Fruit fly (Drosophila melanogaster) whole organism: ENCODE data around the gene CG2604.
A peak's percentile ranks its signal among the peaks of the same experiment; 100 is the strongest.

Source experiments
- CG8478 ChIP-seq: fragments of >200 bp; optimal IDR thresholded peaks from 2 replicates; lab custom pipeline; 2018; ENCODE audit warnings: inconsistent platforms
- Dll ChIP-seq: fragments of >200 bp; optimal IDR thresholded peaks from 2 replicates; lab custom pipeline; 2017
- EcR ChIP-seq, 2 experiments: fragments of >200 bp; optimal IDR thresholded peaks; 2 replicates each; lab custom pipeline; 2017; ENCODE audit warnings: missing biosample characterization in 2 of 2, missing genetic modification characterization in 2 of 2, missing genetic modification reagents in 2 of 2
- pan ChIP-seq: fragments of >200 bp; optimal IDR thresholded peaks from 2 replicates; lab custom pipeline; 2017
- psq ChIP-seq: fragments of >200 bp; optimal IDR thresholded peaks from 2 replicates; lab custom pipeline; 2017
- usp ChIP-seq: fragments of >200 bp; optimal IDR thresholded peaks from 2 replicates; lab custom pipeline; 2017; ENCODE audit warnings: missing biosample characterization, missing genetic modification characterization, mixed read lengths

DNA sequence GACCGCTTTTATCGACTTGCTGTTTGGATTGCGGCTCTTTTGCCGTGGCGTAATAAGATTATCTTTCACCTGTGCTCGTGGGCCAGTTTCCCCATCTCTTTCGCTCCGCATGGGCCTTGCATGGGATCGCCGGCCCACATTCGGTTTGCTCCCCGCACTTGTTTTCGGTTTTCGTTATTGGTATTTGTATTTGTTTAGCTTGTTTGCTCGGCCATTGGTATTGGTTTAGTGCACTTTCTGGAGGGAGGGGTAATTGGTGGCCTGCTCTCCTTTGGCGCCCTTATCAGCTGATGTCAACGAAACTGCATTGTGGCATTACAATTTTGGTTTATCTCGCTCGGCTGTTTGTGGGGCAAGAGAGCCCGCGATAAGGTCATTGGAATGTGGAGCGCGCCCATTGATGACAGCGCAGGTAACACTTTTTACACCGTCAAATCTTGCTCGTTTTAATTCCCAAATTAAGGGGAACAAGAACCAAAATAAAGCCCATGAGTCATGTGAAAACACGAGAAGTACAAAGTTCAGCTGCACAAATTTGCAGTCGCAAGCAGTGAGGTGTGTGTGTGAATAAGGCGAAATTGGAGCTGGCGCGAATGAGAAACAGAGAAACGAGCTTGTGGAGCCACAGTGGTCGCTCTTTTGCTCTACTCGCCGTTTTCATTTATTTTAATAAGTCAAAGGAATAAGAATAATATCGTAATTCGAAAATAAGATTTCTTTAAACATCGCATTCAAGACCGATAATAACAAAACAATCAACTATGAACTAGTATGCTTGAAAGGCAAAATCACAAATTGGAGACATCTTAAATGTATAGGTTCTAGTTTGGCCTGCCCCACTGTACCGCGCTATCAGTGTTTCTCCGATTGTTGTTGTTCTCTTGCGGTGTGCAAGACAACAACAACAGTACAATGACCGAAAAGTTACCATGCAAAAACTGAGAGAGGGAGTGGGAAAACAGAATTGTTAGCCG lies 7.5 kb downstream of the CG2604 start:
- TF ChIP-seq usp (GFP tag; lab: Kevin White, UChicago) (no peak), psq (no peak), EcR (GFP tag; optimal IDR thresholded peaks at IDR 0.05; lab: Kevin White, UChicago) (peak in 1 of 2 experiments; percentile 30), CG8478 (lab: Kevin White, UChicago) (no peak), pan (no peak), Dll (no peak)
